Worm (Caenorhabditis elegans): ENCODE measurements around the gene srh-24.

The srh-24 gene

DNA sequence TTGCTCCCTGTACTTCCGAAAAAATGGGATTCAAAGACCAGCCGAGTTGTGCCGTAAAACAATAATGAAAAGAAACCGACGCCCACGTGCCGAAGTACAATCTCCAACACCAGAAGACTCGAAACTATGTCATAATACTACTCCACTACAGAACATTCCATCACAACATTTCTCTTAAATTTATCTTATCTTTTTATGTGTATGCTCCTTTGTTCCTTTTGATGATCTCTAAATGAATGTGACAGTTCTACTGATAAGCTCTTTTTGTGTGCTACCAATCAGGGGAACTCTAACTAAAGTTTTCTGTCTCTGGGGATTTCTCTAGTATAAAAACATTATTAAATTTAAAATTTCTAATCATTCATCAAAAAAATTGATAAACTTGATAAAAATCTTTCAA lies 26.0 kb upstream of the srh-24 start (continued):
- 0 out of 2 replicates have a peak, but pooled peaks have one; percentile 28 for TF ChIP-seq hmg-1.1 (GFP tag; IDR thresholded peaks at IDR 0.05)
- no peak for TF ChIP-seq ctbp-1 (GFP tag; IDR thresholded peaks at IDR 0.05)
- TF ChIP-seq egl-43 (GFP tag; IDR thresholded peaks at IDR 0.05), result no peak
- TF ChIP-seq jun-1 (tag; optimal IDR thresholded peaks at IDR 0.05), result no peak
- TF ChIP-seq nhr-102 (tag; optimal IDR thresholded peaks at IDR 0.05), result peak; percentile 38
- no peak for TF ChIP-seq cey-2 (tag; optimal IDR thresholded peaks at IDR 0.05; ENCODE audit: borderline replicate concordance, insufficient read depth)
- peak; percentile 50; the same call in 1 of the 2 replicates for TF ChIP-seq pha-4 (GFP tag; IDR thresholded peaks at IDR 0.05)
- no peak for TF ChIP-seq pha-4 (tag; optimal IDR thresholded peaks at IDR 0.05)
- no peak for TF ChIP-seq nhr-111 (GFP tag; optimal IDR thresholded peaks at IDR 0.05)
- TF ChIP-seq hlh-30 (tag; optimal IDR thresholded peaks at IDR 0.05; ENCODE audit: insufficient read depth), result peak; percentile 2
- no peak for TF ChIP-seq dpl-1 (GFP tag; optimal IDR thresholded peaks at IDR 0.05)
- TF ChIP-seq lin-13 (GFP tag; optimal IDR thresholded peaks at IDR 0.05), result no peak
- TF ChIP-seq nhr-237 (tag; optimal IDR thresholded peaks at IDR 0.05), result no peak
- no peak for TF ChIP-seq madf-5 (GFP tag; IDR thresholded peaks at IDR 0.05)
- TF ChIP-seq lir-3 (tag; optimal IDR thresholded peaks at IDR 0.05), result no peak
- TF ChIP-seq mep-1 (tag; optimal IDR thresholded peaks at IDR 0.05), result no peak
- TF ChIP-seq nhr-10 (tag; optimal IDR thresholded peaks at IDR 0.05), result no peak
- no peak for TF ChIP-seq madf-9 (GFP tag; conservative IDR thresholded peaks at IDR 0.05)
- TF ChIP-seq attf-4 (tag; optimal IDR thresholded peaks at IDR 0.05), result no peak
- no peak for TF ChIP-seq nhr-25 (tag; optimal IDR thresholded peaks at IDR 0.05; ENCODE audit: borderline replicate concordance, insufficient read depth)
- no peak for TF ChIP-seq zfp-2 (tag; optimal IDR thresholded peaks at IDR 0.05)
- TF ChIP-seq php-3 (GFP tag; IDR thresholded peaks at IDR 0.05), result peak; percentile 65
- no peak for TF ChIP-seq daf-12 (tag; optimal IDR thresholded peaks at IDR 0.05)

ce11 chrV:13984828-13985227 lies 24.0 kb upstream of the srh-24 start, which contains the start of gene end-1:
Gene end-1, plus strand, starts transcription at chrV:13985128.
- no peak for TF ChIP-seq R02D3.7 (tag; optimal IDR thresholded peaks at IDR 0.05)

DNA sequence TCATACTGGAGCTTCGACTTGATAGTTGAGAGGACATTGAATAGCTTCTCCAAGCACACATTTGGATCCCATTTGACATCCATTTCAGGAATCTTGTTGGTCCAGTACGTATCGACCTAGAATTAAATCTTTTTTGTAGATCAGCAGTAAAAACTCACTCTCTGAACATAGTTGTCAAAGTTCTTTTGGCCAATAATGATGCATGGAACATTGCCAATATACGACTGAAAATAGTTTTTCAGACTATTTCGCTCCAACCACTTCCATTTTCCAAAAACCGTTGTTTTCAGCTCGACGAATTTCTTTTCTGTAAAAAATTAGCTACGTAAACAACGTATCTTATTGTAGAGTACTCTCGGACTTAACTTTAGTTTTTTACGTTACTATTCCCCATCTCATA lies 20.9 kb upstream of the srh-24 start:
- TF ChIP-seq lin-13 (GFP tag; optimal IDR thresholded peaks at IDR 0.05) (no peak), aha-1 (tag) (peak; percentile 91), tra-1 (GFP tag; IDR thresholded peaks at IDR 0.05) (no peak)

ce11 chrV:13980807-13981206 lies 20.0 kb upstream of the srh-24 start, which contains the start of gene eol-1:
Gene eol-1, minus strand, starts transcription at chrV:13980907.
- no peak for TF ChIP-seq lin-13 (GFP tag; optimal IDR thresholded peaks at IDR 0.05)
- no peak for TF ChIP-seq nhr-6 (tag; optimal IDR thresholded peaks at IDR 0.05)
- TF ChIP-seq F26F4.8 (GFP tag; conservative IDR thresholded peaks at IDR 0.05), result no peak
- no peak for TF ChIP-seq ceh-62 (tag; optimal IDR thresholded peaks at IDR 0.05)

- TF ChIP-seq nhr-25 (tag; optimal IDR thresholded peaks at IDR 0.05; ENCODE audit: borderline replicate concordance, insufficient read depth), result peak; percentile 29
- no peak for TF ChIP-seq R02D3.7 (tag; optimal IDR thresholded peaks at IDR 0.05)
- TF ChIP-seq nhr-28 (tag; optimal IDR thresholded peaks at IDR 0.05), result peak; percentile 5
- TF ChIP-seq nhr-77 (tag; optimal IDR thresholded peaks at IDR 0.05), result no peak
Measured at ce11 chrV:13963279-13963976, 2.6 kb upstream of the srh-24 start, which contains the start of gene sao-1. Gene sao-1, plus strand, starts transcription at chrV:13963926.

DNA sequence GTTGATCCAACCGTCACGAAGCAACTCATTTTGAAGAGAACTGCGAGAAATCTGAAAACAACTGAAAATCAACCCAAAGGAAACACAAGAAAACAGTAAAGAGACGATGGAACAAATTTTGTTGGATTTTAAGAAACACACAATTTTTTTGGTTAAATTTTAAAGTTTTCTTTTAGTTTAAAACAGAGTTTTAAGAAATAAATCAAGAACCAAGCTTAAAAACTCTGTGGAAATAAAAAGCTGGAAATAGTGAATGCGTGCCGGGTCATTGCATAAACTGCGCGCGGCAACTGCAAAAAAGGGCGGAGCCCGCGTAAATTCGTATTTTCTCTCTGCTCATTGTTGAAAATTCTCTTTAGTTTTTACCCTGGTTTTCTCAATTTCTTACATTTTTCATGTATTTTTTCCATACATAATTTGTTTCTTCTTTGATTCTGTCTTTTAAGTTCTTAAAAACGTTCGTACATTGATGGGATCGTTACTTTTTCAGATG lies 1.2 kb upstream of the srh-24 start, which contains the start of the genes algn-13 and R10D12.13:
Gene algn-13, minus strand, starts transcription at position 51 of the 493 bp plus-strand sequence.
Gene R10D12.13, plus strand, starts transcription at position 491 of the 493 bp plus-strand sequence.
- TF ChIP-seq F26F4.8 (GFP tag; conservative IDR thresholded peaks at IDR 0.05) (no peak), ZK337.2 (GFP tag; IDR thresholded peaks at IDR 0.05) (no peak), fkh-10 (GFP tag; optimal IDR thresholded peaks at IDR 0.05) (no peak), egl-27 (tag; optimal IDR thresholded peaks at IDR 0.05) (no peak), nhr-237 (tag; optimal IDR thresholded peaks at IDR 0.05) (no peak), aha-1 (tag) (peak; percentile 81), pqm-1 (tag; optimal IDR thresholded peaks at IDR 0.05) (no peak), R02D3.7 (tag; optimal IDR thresholded peaks at IDR 0.05) (no peak), attf-4 (tag; optimal IDR thresholded peaks at IDR 0.05) (no peak), nhr-10 (tag; optimal IDR thresholded peaks at IDR 0.05) (no peak), mdl-1 (tag; optimal IDR thresholded peaks at IDR 0.05) (no peak), duxl-1 (tag; optimal IDR thresholded peaks at IDR 0.05; ENCODE audit: poor library complexity) (peak; percentile 54), sdz-12 (GFP tag; optimal IDR thresholded peaks at IDR 0.05) (no peak), lin-15B (tag; optimal IDR thresholded peaks at IDR 0.05) (no peak), ztf-11 (tag; optimal IDR thresholded peaks at IDR 0.05) (no peak), dmd-9 (GFP tag; IDR thresholded peaks at IDR 0.05) (no peak)
